Worm (Caenorhabditis elegans): Measurements from ENCODE around the gene fbxa-113.

ce11 chrV:20223725-20224124, 20.5 kb downstream of the fbxa-113 start:
- TF ChIP-seq W03F9.2 (tag; optimal IDR thresholded peaks at IDR 0.05), result no peak
- TF ChIP-seq him-1 (tag; optimal IDR thresholded peaks at IDR 0.05), result no peak
- no peak for TF ChIP-seq dao-5 (tag; optimal IDR thresholded peaks at IDR 0.05)
